Worm (Caenorhabditis elegans) whole organism, L4/young adult: ENCODE measurements around the gene C38D4.10.

Experiments
- W03F9.2 ChIP-seq: fragments of 150-350 bp; optimal IDR thresholded peaks from 2 replicates; lab custom pipeline; 2014; ENCODE audit warnings: missing biosample characterization, missing genetic modification characterization
- dao-5 ChIP-seq: sonication (generic microtip); optimal IDR thresholded peaks from 2 replicates; lab custom pipeline; 2016; ENCODE audit warnings: missing genotype, missing genetic modification characterization, moderate library complexity, missing compliant biosample characterization
- him-1 ChIP-seq: sonication (generic microtip); optimal IDR thresholded peaks from 2 replicates; lab custom pipeline; 2016; ENCODE audit warnings: missing genotype, missing genetic modification reagents, missing genetic modification characterization, missing compliant biosample characterization

Gene C38D4.10

ce11 chrIII:4811195-4811594, 28.9 kb downstream of the C38D4.10 start, which contains the start of gene C38D4.7:
C38D4.7 (minus strand) TSS chrIII:4811295.
- TF ChIP-seq W03F9.2 (tag; lab: Kevin White, UChicago) (no peak), him-1 (tag; lab: Kevin White, UChicago) (no peak), dao-5 (tag; lab: Kevin White, UChicago) (no peak)

DNA sequence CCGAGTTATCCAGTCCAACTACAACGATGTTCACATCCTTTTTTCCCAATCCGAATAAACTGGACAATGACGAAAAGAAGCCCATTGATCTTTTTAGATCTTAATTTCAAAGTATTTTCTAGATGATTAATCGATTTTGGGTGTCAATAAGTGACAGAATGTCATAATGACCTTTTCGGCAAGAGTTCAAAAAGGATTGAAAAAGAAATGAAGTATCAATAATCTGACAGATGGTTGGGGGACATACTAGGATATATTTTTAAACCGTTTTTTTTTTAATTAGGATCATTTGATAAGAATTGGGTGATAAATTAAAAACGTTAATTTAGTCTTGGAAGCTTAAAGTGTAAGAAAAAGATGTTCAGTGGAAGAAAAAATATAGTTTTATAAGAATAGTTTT, 32.4 kb downstream of the C38D4.10 start, which contains the start of gene arl-6:
Gene arl-6 (minus strand): TSS at position 101 of the 400 bp plus-strand sequence.
- TF ChIP-seq dao-5 (tag; lab: Kevin White, UChicago) (no peak), him-1 (tag; lab: Kevin White, UChicago) (no peak), W03F9.2 (tag; lab: Kevin White, UChicago) (no peak)

DNA sequence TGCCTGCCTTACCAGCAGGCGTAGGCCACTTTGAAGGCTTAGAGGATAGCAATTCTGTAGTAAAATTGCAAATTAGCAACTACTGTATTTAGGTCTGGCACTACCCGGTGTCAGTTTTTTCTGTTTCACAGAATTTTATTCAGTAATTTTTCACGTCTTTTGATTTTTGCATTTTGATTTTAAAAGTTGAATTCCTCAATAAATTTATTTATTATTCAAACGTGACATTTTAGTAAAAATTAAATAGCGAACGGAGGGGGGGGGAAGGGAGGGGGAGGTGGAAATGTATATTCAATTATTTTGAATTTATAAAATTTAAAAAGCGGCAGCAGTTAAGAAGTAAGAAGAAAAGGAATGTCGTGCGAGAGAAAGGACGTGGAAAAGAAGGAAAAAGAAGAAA, 34.9 kb downstream of the C38D4.10 start, which contains the start of gene F26A1.4:
Gene F26A1.4 (plus strand): TSS at position 301 of the 400 bp plus-strand sequence.
- TF ChIP-seq W03F9.2 (tag; lab: Kevin White, UChicago) (no peak), him-1 (tag; lab: Kevin White, UChicago) (no peak), dao-5 (tag; lab: Kevin White, UChicago) (no peak)

DNA sequence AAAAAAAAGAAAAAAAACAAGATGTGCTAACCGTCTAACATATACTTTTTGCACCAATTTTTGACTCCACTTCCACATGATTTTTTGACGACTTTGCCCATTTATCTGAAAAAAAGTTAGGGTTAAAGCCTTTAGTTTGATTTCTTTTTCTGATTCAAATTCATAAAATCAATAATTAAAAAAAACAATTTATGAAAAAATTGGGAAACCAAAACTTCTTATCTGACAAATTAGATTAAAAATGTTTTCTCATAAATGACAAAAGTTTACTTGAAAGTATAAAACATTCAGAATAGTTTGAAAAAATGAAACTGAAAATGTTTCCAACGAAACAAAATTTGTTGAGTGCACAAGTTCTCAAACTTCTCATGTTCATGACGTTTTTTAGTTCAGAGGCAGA, 37.5 kb downstream of the C38D4.10 start, which contains the start of gene F26A1.7:
Gene F26A1.7 (minus strand): TSS at position 101 of the 400 bp plus-strand sequence.
- TF ChIP-seq dao-5 (tag; lab: Kevin White, UChicago), result no peak

DNA sequence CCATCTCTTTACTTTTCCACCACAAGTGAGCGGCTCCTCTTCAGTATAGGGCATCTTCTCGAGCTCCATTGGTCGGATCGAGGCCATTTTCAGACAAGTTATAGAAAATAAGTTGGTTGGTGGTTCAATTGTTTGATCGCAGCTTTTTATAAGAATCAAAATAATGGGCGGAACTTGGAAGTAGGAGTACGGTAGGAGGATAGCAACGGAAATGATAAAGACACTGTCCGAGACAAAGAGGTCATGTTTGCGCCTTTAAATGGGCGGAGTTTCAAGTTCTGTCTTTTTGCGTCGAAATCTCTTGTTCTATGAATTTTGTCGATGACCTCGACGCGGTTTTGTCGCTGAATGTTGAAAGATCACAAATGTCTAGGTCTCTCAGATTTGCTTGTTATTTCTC, 39.8 kb downstream of the C38D4.10 start, which contains the start of gene F26A1.8:
Gene F26A1.8 (minus strand): TSS at position 101 of the 400 bp plus-strand sequence.
- TF ChIP-seq W03F9.2 (tag; lab: Kevin White, UChicago), result no peak
- TF ChIP-seq him-1 (tag; lab: Kevin White, UChicago), result no peak
- no peak for TF ChIP-seq dao-5 (tag; lab: Kevin White, UChicago)

- TF ChIP-seq W03F9.2 (tag; lab: Kevin White, UChicago), result no peak
Measured at ce11 chrIII:4826606-4827005, 44.3 kb downstream of the C38D4.10 start, which contains the start of gene F26A1.3. F26A1.3 (plus strand) TSS chrIII:4826906.

ce11 chrIII:4829440-4829839, 47.1 kb downstream of the C38D4.10 start, which contains the start of gene F26A1.9:
F26A1.9 (minus strand) TSS chrIII:4829540.
- TF ChIP-seq W03F9.2 (tag; lab: Kevin White, UChicago) (no peak), dao-5 (tag; lab: Kevin White, UChicago) (no peak), him-1 (tag; lab: Kevin White, UChicago) (no peak)

DNA sequence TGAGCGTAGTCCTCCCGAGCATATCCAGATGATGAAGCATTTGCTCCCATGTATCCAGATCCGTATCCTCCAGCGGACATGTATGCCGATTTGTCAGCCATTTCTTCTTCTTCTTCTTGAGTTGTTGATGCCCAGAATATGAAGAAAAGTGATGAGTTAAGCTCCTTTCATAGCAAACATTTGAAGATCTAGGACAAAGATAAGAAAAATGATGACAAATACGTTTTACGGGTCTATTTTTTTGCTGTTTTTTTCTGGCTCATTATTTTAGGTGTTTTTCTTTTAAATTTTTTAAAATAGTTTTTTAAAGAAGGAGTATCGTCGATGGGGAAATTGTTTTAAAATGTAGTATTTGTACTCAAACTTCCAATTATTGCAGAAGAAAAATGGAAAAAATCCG, 47.9 kb downstream of the C38D4.10 start, which contains the start of gene nspd-9:
Gene nspd-9 (minus strand): TSS at position 101 of the 400 bp plus-strand sequence.
- no peak for TF ChIP-seq W03F9.2 (tag; lab: Kevin White, UChicago)
- TF ChIP-seq him-1 (tag; lab: Kevin White, UChicago), result no peak
- TF ChIP-seq dao-5 (tag; lab: Kevin White, UChicago), result no peak
